Fruit fly (Drosophila melanogaster): ENCODE results near the gene CG10553.
A peak's percentile ranks its signal among the peaks of the same experiment; 100 is the strongest.

CG10553 gene

DNA sequence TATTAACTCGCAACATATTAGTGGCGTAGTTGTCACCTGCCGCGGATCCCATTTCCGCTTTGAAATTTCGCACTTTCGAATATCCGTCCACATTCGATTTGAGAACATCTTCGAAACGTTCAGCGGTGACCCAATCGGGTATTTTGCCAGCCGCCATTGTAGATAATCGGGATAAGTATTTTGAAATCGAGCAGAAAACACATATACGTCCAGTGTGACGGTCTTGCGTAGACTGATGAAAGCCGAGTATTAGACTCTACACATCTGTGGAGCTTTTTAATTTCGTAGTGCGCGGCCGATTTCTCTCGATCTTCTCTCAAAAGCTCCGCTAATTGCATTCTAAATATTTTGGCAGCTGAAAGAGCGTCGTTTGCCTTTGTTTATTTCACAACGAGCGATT is 11.2 kb upstream of the CG10553 start, which contains the start of gene CHKov1:
Gene CHKov1 (minus strand): TSS at position 238 of the 400 bp plus-strand sequence.
- no peak for TF ChIP-seq rn (GFP tag; IDR thresholded peaks at IDR 0.05)
- peak; percentile 21; the same call in 1 of the 2 replicates for TF ChIP-seq Ets98B (GFP tag; IDR thresholded peaks at IDR 0.05)
- peak; percentile 59; the same call in 2 of the 3 replicates for TF ChIP-seq CG4496 (GFP tag; IDR thresholded peaks at IDR 0.05)
- TF ChIP-seq CG32121 (GFP tag; IDR thresholded peaks at IDR 0.05) = 0 out of 2 replicates have a peak, but pooled peaks have one; percentile 29
- TF ChIP-seq CG12605 (GFP tag; IDR thresholded peaks at IDR 0.05) = 0 out of 2 replicates have a peak, but pooled peaks have one; percentile 20
- no peak for TF ChIP-seq CG13204 (GFP tag; optimal IDR thresholded peaks at IDR 0.05)

DNA sequence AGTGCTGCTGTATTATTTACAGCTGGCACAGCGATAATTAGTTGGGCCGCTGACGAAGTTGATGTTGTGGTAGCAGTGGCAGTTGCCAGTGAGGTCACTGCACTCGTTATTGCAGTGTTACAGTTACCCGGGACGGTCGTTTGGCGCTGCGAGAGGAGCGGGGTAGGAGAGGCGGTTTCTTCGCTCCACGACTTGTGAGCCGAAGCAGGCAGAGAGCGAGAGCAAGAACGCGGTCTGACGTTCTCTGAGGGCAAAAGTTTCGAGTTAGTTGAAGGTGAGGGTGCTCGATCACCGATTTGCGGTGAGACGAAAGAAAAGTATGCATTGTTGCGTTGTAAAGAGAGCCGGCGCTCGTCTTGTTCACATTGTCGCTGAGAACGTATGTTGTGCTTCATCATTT is 10.6 kb upstream of the CG10553 start:
- TF ChIP-seq Ets98B (GFP tag; IDR thresholded peaks at IDR 0.05) (peak; percentile 47; the same call in 1 of the 2 replicates), CG12605 (GFP tag; IDR thresholded peaks at IDR 0.05) (0 out of 2 replicates have a peak, but pooled peaks have one; percentile 27)

DNA sequence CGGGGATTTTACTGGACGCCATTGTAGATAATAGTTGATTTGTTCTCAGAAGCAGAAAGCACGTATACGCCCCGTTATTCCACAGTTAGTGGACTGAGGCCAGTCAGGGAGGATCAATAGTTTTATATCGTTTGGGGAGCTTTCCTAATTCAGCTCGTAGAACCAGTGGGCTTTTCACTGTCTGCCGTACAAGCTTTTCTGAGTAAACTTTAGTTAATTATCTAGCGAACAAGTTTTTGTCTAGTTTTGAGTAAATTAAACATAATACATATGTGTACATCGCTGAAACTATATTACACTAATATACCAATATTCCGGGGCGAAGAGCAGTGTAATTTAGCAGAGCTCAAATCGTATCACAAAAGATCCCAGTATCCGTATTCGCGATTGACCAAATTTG is 4.7 kb upstream of the CG10553 start, which contains the start of gene CG10562:
Gene CG10562 (minus strand): TSS at position 101 of the 400 bp plus-strand sequence.
- TF ChIP-seq CG32121 (GFP tag; IDR thresholded peaks at IDR 0.05) (no peak), CG15710 (tag; optimal IDR thresholded peaks at IDR 0.05) (no peak), CG13204 (GFP tag; optimal IDR thresholded peaks at IDR 0.05) (no peak), D1 (tag; optimal IDR thresholded peaks at IDR 0.05) (no peak), CG12605 (GFP tag; IDR thresholded peaks at IDR 0.05) (no peak), fd96Ca (GFP tag; IDR thresholded peaks at IDR 0.05) (no peak), CG8301 (tag; optimal IDR thresholded peaks at IDR 0.05) (no peak), Pif1B (GFP tag; optimal IDR thresholded peaks at IDR 0.05) (no peak), CG34367 (tag; optimal IDR thresholded peaks at IDR 0.05) (no peak), CG14655 (GFP tag; optimal IDR thresholded peaks at IDR 0.05) (no peak), Ets98B (GFP tag; IDR thresholded peaks at IDR 0.05) (no peak), Snoo (tag; optimal IDR thresholded peaks at IDR 0.05) (no peak), CG17806 (tag; optimal IDR thresholded peaks at IDR 0.05) (no peak), EcR (GFP tag; optimal IDR thresholded peaks at IDR 0.05) (no peak)

DNA sequence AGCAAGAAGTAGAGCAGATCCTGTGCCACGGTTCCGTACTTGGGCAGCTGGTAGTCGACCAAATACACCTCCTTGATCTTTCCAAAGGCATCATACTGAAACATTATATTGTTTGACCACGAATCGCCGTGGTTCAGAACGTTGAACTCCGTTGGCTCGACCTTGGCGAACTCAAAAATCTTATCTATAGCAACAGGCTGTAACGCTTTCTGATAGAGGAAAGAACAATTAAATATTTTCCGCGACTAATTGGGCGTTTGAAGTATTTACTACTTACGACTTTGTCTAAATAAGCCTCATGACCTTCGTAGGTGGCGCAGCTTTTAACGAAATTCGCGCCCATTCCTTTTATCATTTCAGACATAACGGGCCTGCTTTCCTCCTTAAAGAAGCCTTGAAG is 3.8 kb upstream of the CG10553 start:
- TF ChIP-seq Pif1B (GFP tag; optimal IDR thresholded peaks at IDR 0.05) = no peak
- no peak for TF ChIP-seq CG32121 (GFP tag; IDR thresholded peaks at IDR 0.05)
- no peak for TF ChIP-seq Pif1A (GFP tag; optimal IDR thresholded peaks at IDR 0.05)
- no peak for TF ChIP-seq CG34367 (tag; optimal IDR thresholded peaks at IDR 0.05)

DNA sequence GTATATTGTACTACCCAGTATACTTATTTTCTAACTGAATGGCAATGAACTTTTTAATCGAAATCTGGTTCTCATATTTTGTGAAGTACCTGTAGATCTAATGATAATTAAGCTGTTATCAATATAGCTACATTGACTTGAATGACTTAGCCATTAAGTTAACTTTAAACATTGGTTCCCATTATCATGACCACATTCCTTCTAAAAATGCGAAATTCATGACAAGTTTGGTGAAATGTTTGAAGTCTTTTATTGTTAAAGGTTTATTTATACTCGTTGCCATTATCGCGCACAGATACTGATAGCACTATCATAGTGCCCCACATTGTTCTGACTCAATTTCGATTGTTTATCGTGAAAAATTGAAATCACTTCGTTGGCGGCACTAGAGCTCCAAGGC is 3.0 kb upstream of the CG10553 start:
- TF ChIP-seq Ets98B (GFP tag; IDR thresholded peaks at IDR 0.05) (no peak), CG17806 (tag; optimal IDR thresholded peaks at IDR 0.05) (no peak)

DNA sequence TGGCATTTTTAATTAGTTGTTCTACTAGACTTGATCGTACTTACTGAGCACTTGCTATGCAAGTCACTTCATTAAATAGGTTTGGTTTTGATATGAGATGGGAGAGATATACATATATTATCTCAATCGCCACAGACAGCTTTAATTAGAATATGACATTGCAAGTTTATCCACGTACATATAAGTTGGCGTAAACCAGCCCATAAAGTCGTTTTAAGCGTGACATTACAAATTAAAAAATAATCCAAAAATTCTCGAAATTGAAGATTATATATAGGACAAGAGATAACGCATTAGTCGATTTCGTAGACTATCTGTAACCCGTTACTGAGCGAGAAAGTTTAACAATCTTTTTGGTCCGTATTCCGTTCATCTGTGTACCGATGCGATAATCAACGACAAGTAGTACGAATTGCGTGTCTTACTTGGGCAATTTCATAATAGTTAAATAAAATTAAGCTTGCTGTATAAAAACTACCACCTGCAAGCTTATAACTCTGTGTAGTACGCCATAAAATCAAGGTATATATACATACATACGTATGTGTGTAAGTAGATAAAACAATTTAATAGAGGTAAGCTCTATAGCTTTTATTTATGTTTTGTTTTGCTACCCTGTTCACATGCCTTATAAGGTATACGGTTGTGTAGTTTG is 2.3 kb upstream of the CG10553 start, which contains the start of gene CG10560:
Gene CG10560 (minus strand): TSS at position 51 of the 655 bp plus-strand sequence.
- TF ChIP-seq CG10348 (GFP tag; IDR thresholded peaks at IDR 0.05) = no peak
- no peak for TF ChIP-seq fd96Ca (GFP tag; IDR thresholded peaks at IDR 0.05)
- TF ChIP-seq D1 (tag; optimal IDR thresholded peaks at IDR 0.05) = no peak

DNA sequence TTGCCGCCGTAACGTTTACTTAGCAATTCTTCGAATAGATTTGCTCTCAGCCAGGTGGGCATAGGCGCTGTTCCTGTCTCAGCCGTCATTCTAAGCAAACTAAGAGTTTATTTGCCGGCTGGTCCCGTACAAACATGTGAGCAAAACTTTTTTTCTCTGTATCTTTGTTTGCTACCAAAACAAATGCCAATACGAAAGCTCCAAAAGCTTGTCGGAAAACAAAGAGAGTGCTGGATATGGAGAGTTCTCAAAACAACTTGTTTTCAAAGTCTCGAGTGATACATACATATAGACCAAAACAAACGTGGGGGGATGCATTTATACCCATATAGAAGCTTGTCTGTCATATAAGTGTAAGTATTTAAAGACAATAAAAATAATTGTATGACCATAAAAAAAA is 1.9 kb downstream of the CG10553 start, which contains the start of gene CG10559:
Gene CG10559 (minus strand): TSS at position 101 of the 400 bp plus-strand sequence.
- no peak for TF ChIP-seq CG10348 (GFP tag; IDR thresholded peaks at IDR 0.05)
- TF ChIP-seq CG13204 (GFP tag; optimal IDR thresholded peaks at IDR 0.05) = no peak
- TF ChIP-seq CG34367 (tag; optimal IDR thresholded peaks at IDR 0.05) = no peak
- no peak for TF ChIP-seq Snoo (tag; optimal IDR thresholded peaks at IDR 0.05)
- no peak for TF ChIP-seq Pif1A (GFP tag; optimal IDR thresholded peaks at IDR 0.05)
- no peak for TF ChIP-seq EcR (GFP tag; optimal IDR thresholded peaks at IDR 0.05)
- no peak for TF ChIP-seq CG8159 (tag; optimal IDR thresholded peaks at IDR 0.05)
- TF ChIP-seq D1 (tag; optimal IDR thresholded peaks at IDR 0.05) = no peak
- no peak for TF ChIP-seq fd96Ca (GFP tag; IDR thresholded peaks at IDR 0.05)
- no peak for TF ChIP-seq CG14655 (GFP tag; optimal IDR thresholded peaks at IDR 0.05)
- TF ChIP-seq CG8301 (tag; optimal IDR thresholded peaks at IDR 0.05) = no peak
- no peak for TF ChIP-seq CG9948 (tag; optimal IDR thresholded peaks at IDR 0.05)

DNA sequence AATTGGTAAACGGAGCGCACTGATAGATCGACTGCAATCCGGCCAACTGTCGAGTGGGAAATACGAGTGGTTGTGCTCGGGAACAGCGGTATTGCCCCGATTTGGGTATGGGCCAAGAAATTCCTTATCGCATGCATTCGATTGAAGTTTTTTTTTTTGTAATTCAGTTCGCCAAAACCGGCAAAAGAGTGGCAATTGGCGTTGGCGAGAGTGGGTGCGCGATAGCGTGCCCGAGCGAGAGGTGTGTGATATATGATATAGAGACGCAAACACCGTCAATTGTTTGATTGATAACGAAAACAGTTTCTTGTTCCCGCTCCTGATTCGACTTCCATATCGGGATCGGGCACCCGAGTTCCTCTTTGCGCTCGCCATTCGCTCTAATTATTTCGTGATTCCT is 4.1 kb downstream of the CG10553 start, which contains the start of gene CG31087:
Gene CG31087 (minus strand): TSS at position 63 of the 400 bp plus-strand sequence.
- TF ChIP-seq CG34367 (tag; optimal IDR thresholded peaks at IDR 0.05) (no peak), CG32121 (GFP tag; IDR thresholded peaks at IDR 0.05) (no peak)
